Fruit fly (Drosophila melanogaster): Measurements from ENCODE around the gene tnc.

- TF ChIP-seq CG8478 (optimal IDR thresholded peaks at IDR 0.05): no peak
- TF ChIP-seq pan (optimal IDR thresholded peaks at IDR 0.05): no peak
- no peak for TF ChIP-seq EcR (GFP tag; optimal IDR thresholded peaks at IDR 0.05)
- no peak for TF ChIP-seq usp (GFP tag; optimal IDR thresholded peaks at IDR 0.05)
These were observed 15.3 kb upstream of the tnc start for dm6 chr3R:24968888-24969287.

All from whole organism.